Worm (Caenorhabditis elegans) whole organism, L4 larva: ENCODE results near the gene F09F9.5.

Experiments
- ZK337.2 ChIP-seq: fragments of 200-800 bp; sonication (Bioruptor generic); IDR thresholded peaks from 2 replicates; pipeline ENCODE4 v1.3.6; 2022; ENCODE audit warnings: missing genetic modification reagents, missing genetic modification characterization, missing compliant biosample characterization
- aly-2 ChIP-seq: sonication (generic microtip); optimal IDR thresholded peaks from 2 replicates; lab custom pipeline; 2018; ENCODE audit warnings: missing biosample characterization, missing genetic modification characterization
- ceh-20 ChIP-seq: fragments of 200-800 bp; sonication (Bioruptor generic); IDR thresholded peaks from 2 replicates; pipeline ENCODE4 v1.3.6; 2022; ENCODE audit warnings: missing genetic modification reagents, missing genetic modification characterization, missing compliant biosample characterization
- ceh-44 ChIP-seq: fragments of 200-800 bp; sonication (Bioruptor generic); IDR thresholded peaks from 2 replicates; pipeline ENCODE4 v1.3.6; 2022; ENCODE audit warnings: missing genetic modification reagents, missing genetic modification characterization, missing compliant biosample characterization
- ces-1 ChIP-seq: fragments of 150-350 bp; sonication (generic microtip); optimal IDR thresholded peaks from 4 replicates; lab custom pipeline; 2014; ENCODE audit warnings: missing biosample characterization, missing genetic modification reagents, missing genetic modification characterization
- cey-2 ChIP-seq: sonication (generic microtip); optimal IDR thresholded peaks from 3 replicates; lab custom pipeline; 2017; ENCODE audit warnings: missing genetic modification characterization, mild to moderate bottlenecking, missing compliant biosample characterization, antibody characterized with exemption, borderline replicate concordance; ENCODE audit not compliant: insufficient read depth
- daf-12 ChIP-seq: fragments of 150-350 bp; optimal IDR thresholded peaks from 2 replicates; lab custom pipeline; 2014; ENCODE audit warnings: missing biosample characterization, missing genetic modification reagents, missing genetic modification characterization
- daf-16 ChIP-seq, 3 experiments: sonication (generic microtip); optimal IDR thresholded peaks; 2 replicates each; lab custom pipeline; 2016 to 2017; ENCODE audit warnings: missing genetic modification characterization in 3 of 3, missing genetic modification reagents in 3 of 3, mild to moderate bottlenecking in 2 of 3, missing compliant biosample characterization in 2 of 3, missing biosample characterization in 1 of 3, moderate library complexity in 1 of 3
- daf-8 ChIP-seq: fragments of 200-800 bp; sonication (Bioruptor generic); IDR thresholded peaks from 2 replicates; pipeline ENCODE4 v1.3.6; 2022; ENCODE audit warnings: missing genetic modification characterization, missing compliant biosample characterization
- dmd-6 ChIP-seq: fragments of 200-800 bp; sonication (Bioruptor generic); IDR thresholded peaks from 2 replicates; pipeline ENCODE4 v1.3.6; 2022; ENCODE audit warnings: missing genetic modification reagents, missing genetic modification characterization, missing compliant biosample characterization
- dve-1 ChIP-seq: sonication (generic microtip); optimal IDR thresholded peaks from 2 replicates; lab custom pipeline; 2017; ENCODE audit warnings: antibody characterized with exemption, mild to moderate bottlenecking, missing genetic modification characterization, missing compliant biosample characterization; ENCODE audit not compliant: insufficient read depth
- fkh-10 ChIP-seq: fragments of 150-350 bp; optimal IDR thresholded peaks from 2 replicates; lab custom pipeline; 2014; ENCODE audit warnings: missing biosample characterization, missing genetic modification reagents, missing genetic modification characterization
- gei-8 ChIP-seq: fragments of 200-800 bp; sonication (Bioruptor generic); optimal IDR thresholded peaks from 2 replicates; lab custom pipeline; 2018; ENCODE audit warnings: mild to moderate bottlenecking, missing genetic modification characterization, missing compliant biosample characterization
- hlh-11 ChIP-seq: fragments of 200-800 bp; sonication (Bioruptor generic); optimal IDR thresholded peaks from 2 replicates; lab custom pipeline; 2018; ENCODE audit warnings: mild to moderate bottlenecking, missing genetic modification characterization, missing compliant biosample characterization
- lsy-2 ChIP-seq, 2 experiments: fragments of 150-350 bp in 1 of 2; sonication (generic microtip) in 1 of 2; optimal IDR thresholded peaks; 2 replicates each; lab custom pipeline; 2014 to 2017; ENCODE audit warnings: missing biosample characterization in 2 of 2, missing genetic modification characterization in 2 of 2
- madf-9 ChIP-seq: fragments of 200-800 bp; sonication (Bioruptor generic); conservative IDR thresholded peaks from 2 replicates; pipeline ENCODE4 v1.3.6; 2022; ENCODE audit warnings: missing genetic modification reagents, missing genetic modification characterization, missing compliant biosample characterization
- mep-1 ChIP-seq: fragments of 150-350 bp; sonication (generic microtip); optimal IDR thresholded peaks from 3 replicates; lab custom pipeline; 2014; ENCODE audit warnings: missing biosample characterization, missing genetic modification characterization
- nhr-102 ChIP-seq: sonication (generic microtip); optimal IDR thresholded peaks from 2 replicates; lab custom pipeline; 2016; ENCODE audit warnings: mild to moderate bottlenecking, missing genetic modification characterization, moderate library complexity, missing compliant biosample characterization
- nhr-11 ChIP-seq: fragments of 150-350 bp; optimal IDR thresholded peaks from 2 replicates; lab custom pipeline; 2014; ENCODE audit warnings: missing biosample characterization, missing genetic modification characterization
- nhr-28 ChIP-seq: fragments of 150-350 bp; optimal IDR thresholded peaks from 2 replicates; lab custom pipeline; 2014; ENCODE audit warnings: missing biosample characterization, missing genetic modification characterization
- nhr-76 ChIP-seq: fragments of 150-350 bp; optimal IDR thresholded peaks from 2 replicates; lab custom pipeline; 2014; ENCODE audit warnings: missing biosample characterization, missing genetic modification characterization
- pha-4 ChIP-seq, 2 experiments: fragments of 150-350 bp in 1 of 2; fragments of 200-800 bp in 1 of 2; sonication (Bioruptor generic) in 1 of 2; IDR thresholded peaks in 1 of 2; optimal IDR thresholded peaks in 1 of 2; 2 replicates each; pipeline versions ENCODE4 v1.3.6 to Lab custom; 2014 to 2022; ENCODE audit warnings: missing genetic modification characterization in 2 of 2, missing genetic modification reagents in 2 of 2, missing biosample characterization in 1 of 2, missing compliant biosample characterization in 1 of 2
- set-16 ChIP-seq: fragments of 200-800 bp; sonication (Bioruptor generic); IDR thresholded peaks from 2 replicates; pipeline ENCODE4 v1.3.6; 2022; ENCODE audit warnings: missing genetic modification reagents, missing genetic modification characterization, missing compliant biosample characterization
- spr-1 ChIP-seq: sonication (generic microtip); optimal IDR thresholded peaks from 2 replicates; lab custom pipeline; 2016; ENCODE audit warnings: mild to moderate bottlenecking, missing genetic modification characterization, missing compliant biosample characterization
- spr-3 ChIP-seq: fragments of 200-800 bp; sonication (Bioruptor generic); optimal IDR thresholded peaks from 2 replicates; lab custom pipeline; 2018; ENCODE audit warnings: mild to moderate bottlenecking, missing genetic modification characterization, missing compliant biosample characterization
- unc-62 ChIP-seq, 3 experiments: fragments of 150-350 bp in 1 of 3; sonication (generic microtip); optimal IDR thresholded peaks in 2 of 3; peaks in 1 of 3; 1 replicate in 1 of 3; 2 replicates in 2 of 3; lab custom pipeline; 2014 to 2017; ENCODE audit warnings: missing biosample characterization in 3 of 3, missing genetic modification characterization in 3 of 3, missing genetic modification reagents in 3 of 3, missing genotype in 1 of 3
- zag-1 ChIP-seq: fragments of 150-350 bp; optimal IDR thresholded peaks from 2 replicates; lab custom pipeline; 2014; ENCODE audit warnings: missing biosample characterization, missing genetic modification characterization
- zip-2 ChIP-seq: fragments of 150-350 bp; optimal IDR thresholded peaks from 2 replicates; lab custom pipeline; 2014; ENCODE audit warnings: missing biosample characterization, missing genetic modification characterization
- ztf-7 ChIP-seq: fragments of 150-350 bp; optimal IDR thresholded peaks from 2 replicates; lab custom pipeline; 2014; ENCODE audit warnings: missing biosample characterization, missing genetic modification characterization

Gene F09F9.5

DNA sequence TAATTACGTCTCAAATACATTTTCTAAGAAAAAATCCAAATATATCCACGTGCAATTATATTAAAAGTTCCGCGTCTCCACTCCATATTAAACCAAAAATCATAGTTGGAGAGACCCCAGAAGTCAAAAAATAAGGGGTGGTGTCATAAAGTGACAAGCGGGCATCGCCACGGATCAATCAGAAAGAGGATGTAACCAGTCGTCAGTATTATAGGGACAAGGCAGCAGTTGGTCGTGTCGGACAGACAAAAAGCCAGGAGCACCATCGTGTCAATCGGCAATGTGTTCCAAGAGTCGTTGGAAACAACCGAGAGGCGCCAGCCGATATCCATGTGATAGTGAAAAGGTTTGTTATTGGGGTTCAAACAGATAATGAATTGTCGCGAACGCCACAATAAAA is 41.8 kb upstream of the F09F9.5 start:
- no peak for TF ChIP-seq spr-1 (tag; lab: Kevin White, UChicago)
- no peak for TF ChIP-seq ces-1
- TF ChIP-seq nhr-11: peak; percentile 34
- TF ChIP-seq hlh-11: peak; percentile 46
- no peak for TF ChIP-seq lsy-2 (tag; optimal IDR thresholded peaks at IDR 0.05; lab: Kevin White, UChicago)
- peak in 1 of 2 experiments; percentile 68 for TF ChIP-seq daf-16 (GFP tag; optimal IDR thresholded peaks at IDR 0.05; lab: Kevin White, UChicago)
- TF ChIP-seq daf-16 (tag; optimal IDR thresholded peaks at IDR 0.05; lab: Kevin White, UChicago): no peak
- no peak for TF ChIP-seq fkh-10 (GFP tag; lab: Kevin White, UChicago)
- no peak for TF ChIP-seq cey-2 (tag; lab: Kevin White, UChicago)

DNA sequence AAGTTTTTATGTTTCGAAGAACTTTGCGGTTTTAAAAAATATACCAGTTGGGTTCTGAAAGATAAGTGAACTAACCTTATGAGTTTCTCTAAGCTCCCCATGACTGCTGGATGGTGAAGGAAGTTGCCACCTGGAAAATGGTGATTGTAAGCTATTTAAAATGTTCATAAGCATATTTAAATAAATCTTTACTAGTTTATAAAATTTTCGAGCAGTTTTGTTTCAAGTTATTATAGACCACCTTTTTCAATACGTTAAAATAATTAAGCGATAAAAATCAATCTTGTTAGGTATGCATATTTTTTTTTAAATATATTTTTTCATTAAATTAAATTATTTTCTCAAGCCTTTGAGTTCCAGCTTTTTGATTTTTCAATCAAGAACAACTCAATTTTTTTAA is 38.5 kb upstream of the F09F9.5 start, which contains the start of gene T06F4.1:
Gene T06F4.1 (minus strand): TSS at position 101 of the 400 bp plus-strand sequence.
- TF ChIP-seq nhr-28 (tag; lab: Kevin White, UChicago) (no peak), zip-2 (tag; lab: Kevin White, UChicago) (no peak), daf-8 (GFP tag; lab: Robert Waterston, UW) (no peak), spr-1 (tag; lab: Kevin White, UChicago) (no peak), ztf-7 (tag; lab: Kevin White, UChicago) (no peak), dmd-6 (GFP tag; lab: Robert Waterston, UW) (no peak), nhr-76 (tag; lab: Kevin White, UChicago) (no peak), spr-3 (GFP tag; lab: Kevin White, UChicago) (no peak), ceh-44 (GFP tag; lab: Robert Waterston, UW) (no peak), aly-2 (tag; lab: Kevin White, UChicago) (no peak)

DNA sequence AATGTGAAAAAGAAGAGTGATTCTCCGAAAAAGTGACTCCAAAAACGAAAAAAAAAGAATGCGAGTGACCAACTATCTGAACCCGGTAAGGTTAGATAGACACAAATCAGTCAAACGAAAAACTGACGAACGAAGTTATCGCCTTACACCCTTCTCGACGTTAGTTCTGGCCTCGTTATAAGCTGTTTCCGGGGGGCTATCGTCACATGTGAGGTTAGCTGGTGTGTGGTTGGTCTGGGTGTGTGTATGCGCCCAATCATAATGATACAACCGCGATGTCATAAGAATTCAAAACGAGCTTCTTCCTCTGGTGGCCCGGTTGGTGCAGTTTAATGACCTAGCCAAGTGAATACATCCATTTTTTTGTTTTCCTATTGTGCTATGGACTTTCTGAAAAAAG is 32.2 kb upstream of the F09F9.5 start:
- TF ChIP-seq nhr-102 (tag; lab: Kevin White, UChicago) (no peak), set-16 (GFP tag; lab: Robert Waterston, UW) (no peak), daf-16 (GFP tag; optimal IDR thresholded peaks at IDR 0.05; lab: Kevin White, UChicago) (no peak), daf-16 (tag; optimal IDR thresholded peaks at IDR 0.05; lab: Kevin White, UChicago) (no peak), unc-62 (GFP tag; optimal IDR thresholded peaks at IDR 0.05 in 1 of 2; lab: Kevin White, UChicago) (peak in 1 of 2 experiments; percentile 97), unc-62 (tag; optimal IDR thresholded peaks at IDR 0.05; lab: Kevin White, UChicago) (no peak), zip-2 (tag; lab: Kevin White, UChicago) (no peak)
- TF ChIP-seq, all 104 proteins: peak for 1

DNA sequence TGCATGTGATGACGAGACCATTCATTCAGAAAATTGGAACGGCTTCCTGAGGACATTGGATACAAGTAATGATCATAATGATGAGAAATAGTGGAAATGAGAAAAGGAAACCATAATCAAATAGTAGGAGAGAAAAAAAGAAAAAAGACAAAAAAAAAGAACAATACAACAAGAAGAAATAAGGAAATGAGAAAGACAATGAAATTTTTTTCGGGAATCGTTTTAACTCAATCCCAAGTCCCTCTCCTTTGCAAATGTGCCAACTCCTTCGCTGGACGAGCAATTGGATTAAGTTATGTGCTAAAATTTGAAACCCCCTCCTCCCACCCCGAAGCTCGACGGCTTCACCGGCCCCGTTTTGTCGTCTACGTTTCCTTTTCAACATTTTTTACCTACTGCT is 28.8 kb upstream of the F09F9.5 start:
- no peak for TF ChIP-seq daf-8 (GFP tag; lab: Robert Waterston, UW)
- no peak for TF ChIP-seq pha-4 (GFP tag; IDR thresholded peaks at IDR 0.05; lab: Robert Waterston, UW)
- no peak for TF ChIP-seq pha-4 (tag; optimal IDR thresholded peaks at IDR 0.05; lab: Kevin White, UChicago)
- no peak for TF ChIP-seq mep-1 (tag; lab: Kevin White, UChicago)
- no peak for TF ChIP-seq zag-1 (tag; lab: Kevin White, UChicago)
- TF ChIP-seq madf-9 (GFP tag; lab: Robert Waterston, UW): no peak
- peak; percentile 38 for TF ChIP-seq ces-1
- no peak for TF ChIP-seq ZK337.2 (GFP tag; lab: Robert Waterston, UW)
- peak; percentile 64 for TF ChIP-seq fkh-10 (GFP tag; lab: Kevin White, UChicago)
- no peak for TF ChIP-seq daf-12 (tag; lab: Kevin White, UChicago)
- TF ChIP-seq lsy-2 (tag; optimal IDR thresholded peaks at IDR 0.05; lab: Kevin White, UChicago): no peak

DNA sequence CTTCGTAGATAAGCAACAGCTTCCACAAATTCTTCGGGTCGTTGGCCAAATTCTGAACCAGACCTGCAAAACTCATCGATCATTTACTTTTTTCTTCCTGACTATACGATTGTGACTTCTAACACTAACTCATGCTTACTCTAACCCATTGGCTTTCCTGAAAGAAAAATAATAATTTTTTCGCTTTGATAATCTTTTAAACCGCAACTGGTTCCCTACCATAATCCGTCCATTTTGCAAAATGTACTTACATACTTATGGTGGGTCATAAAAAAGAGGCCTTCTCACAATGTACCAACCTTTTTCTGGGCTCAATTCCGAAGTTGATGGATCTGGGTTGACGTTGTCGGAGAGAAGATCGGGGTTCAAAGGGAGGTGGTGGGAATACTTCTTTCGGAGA is 22.7 kb upstream of the F09F9.5 start:
- TF ChIP-seq dve-1 (tag; lab: Kevin White, UChicago) (peak; percentile 8), gei-8 (GFP tag; lab: Kevin White, UChicago) (no peak), ceh-20 (GFP tag; lab: Robert Waterston, UW) (0 out of 2 replicates have a peak, but pooled peaks have one; percentile 20)
